Fruit fly (Drosophila melanogaster): ENCODE measurements around the gene Ir62a.

Gene Ir62a

DNA sequence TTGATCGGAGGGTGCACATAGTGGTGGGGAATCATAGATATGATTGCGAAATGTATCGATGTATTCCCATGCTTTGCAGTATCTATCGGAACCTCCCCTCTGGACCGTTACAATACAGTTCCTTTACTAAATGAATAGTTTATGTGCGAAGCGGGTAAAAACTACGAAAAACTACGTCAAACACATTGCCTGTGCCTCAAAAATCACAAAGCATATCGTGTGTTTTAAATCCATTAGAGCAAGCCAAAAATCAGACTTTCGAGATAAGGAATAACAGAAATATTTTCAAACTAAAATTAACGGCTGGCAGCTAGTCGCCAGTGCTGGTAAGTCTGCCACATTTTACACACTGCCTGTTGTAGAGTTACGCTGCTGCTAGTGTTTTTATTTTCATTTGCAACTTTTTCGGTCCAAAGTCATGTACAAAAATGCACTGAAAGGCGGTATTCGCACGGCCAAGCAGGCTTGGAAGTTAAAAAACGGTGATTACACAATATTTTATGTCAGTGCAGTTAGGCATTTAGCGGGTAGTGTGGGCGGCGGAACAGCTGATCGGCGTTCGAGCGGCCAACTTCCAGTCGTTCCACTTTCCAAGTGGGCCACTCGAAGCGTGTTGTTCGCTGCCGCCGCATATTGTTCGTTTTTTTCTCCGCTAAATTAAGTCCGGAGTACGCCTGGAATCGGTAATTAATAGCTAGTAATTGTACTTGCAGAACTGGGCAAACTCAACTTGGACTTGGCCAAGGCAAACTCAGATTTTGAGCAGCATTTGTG is 13.6 kb downstream of the Ir62a start (continued):
- TF ChIP-seq unpg (GFP tag; optimal IDR thresholded peaks at IDR 0.05) (no peak), tap (tag; optimal IDR thresholded peaks at IDR 0.05) (no peak), chif (GFP tag; optimal IDR thresholded peaks at IDR 0.05) (peak; percentile 50 to 70), Sin3A (optimal IDR thresholded peaks at IDR 0.05) (peak; percentile 96), CG16779 (GFP tag; IDR thresholded peaks at IDR 0.05) (no peak), CG4404 (GFP tag; IDR thresholded peaks at IDR 0.05) (no peak), CG12155 (GFP tag; optimal IDR thresholded peaks at IDR 0.05) (peak; percentile 73), D19B (GFP tag; optimal IDR thresholded peaks at IDR 0.05) (peak; percentile 0), CG18619 (GFP tag; optimal IDR thresholded peaks at IDR 0.05) (peak; percentile 40), Oli (tag; optimal IDR thresholded peaks at IDR 0.05) (no peak), fd3F (GFP tag; optimal IDR thresholded peaks at IDR 0.05) (no peak), trh (GFP tag; optimal IDR thresholded peaks at IDR 0.05) (no peak), CG9215 (GFP tag; IDR thresholded peaks at IDR 0.05) (peak; percentile 25; the same call in 1 of the 2 replicates), Atf6 (GFP tag; IDR thresholded peaks at IDR 0.05) (peak; percentile 35; the same call in 1 of the 2 replicates), CG7786 (GFP tag; optimal IDR thresholded peaks at IDR 0.05) (peak; percentile 87), ems (GFP tag; optimal IDR thresholded peaks at IDR 0.05) (peak; percentile 15), CG4854 (GFP tag; optimal IDR thresholded peaks at IDR 0.05) (no peak), Max (GFP tag; optimal IDR thresholded peaks at IDR 0.05) (peak; percentile 67), E2f2 (GFP tag; IDR thresholded peaks at IDR 0.05) (peak; percentile 59), CG13624 (GFP tag; optimal IDR thresholded peaks at IDR 0.05) (peak; percentile 69), Sox102F (GFP tag; optimal IDR thresholded peaks at IDR 0.05) (peak; percentile 43), cwo (GFP tag; optimal IDR thresholded peaks at IDR 0.05) (peak; percentile 6), dpn (GFP tag; optimal IDR thresholded peaks at IDR 0.05) (peak; percentile 76 to 85), bcd (GFP tag; optimal IDR thresholded peaks at IDR 0.05) (peak; percentile 40), btn (GFP tag; optimal IDR thresholded peaks at IDR 0.05) (peak; percentile 72), onecut (GFP tag; IDR thresholded peaks at IDR 0.05) (no peak), YL-1 (GFP tag; optimal IDR thresholded peaks at IDR 0.05) (peak; percentile 43), grau (tag; optimal IDR thresholded peaks at IDR 0.05) (no peak), otp (GFP tag; IDR thresholded peaks at IDR 0.05) (0 out of 3 replicates have a peak, but pooled peaks have one; percentile 51), zf30C (GFP tag; optimal IDR thresholded peaks at IDR 0.05) (no peak), CG5180 (GFP tag; optimal IDR thresholded peaks at IDR 0.05) (no peak), Taf1 (GFP tag; IDR thresholded peaks at IDR 0.05) (peak; percentile 44; the same call in 1 of the 2 replicates), gcm (GFP tag; optimal IDR thresholded peaks at IDR 0.05) (no peak), Oaz (GFP tag; IDR thresholded peaks at IDR 0.05) (no peak), CG18764 (GFP tag; optimal IDR thresholded peaks at IDR 0.05) (no peak), CG15696 (tag; optimal IDR thresholded peaks at IDR 0.05) (no peak), CG17361 (GFP tag; IDR thresholded peaks at IDR 0.05) (no peak; the same call in 2 of the 3 replicates), Scr (GFP tag; IDR thresholded peaks at IDR 0.05; ENCODE audit: partially characterized antibody) (peak; percentile 84), Neu2 (GFP tag; optimal IDR thresholded peaks at IDR 0.05; ENCODE audit: borderline replicate concordance) (no peak), CG14667 (GFP tag; IDR thresholded peaks at IDR 0.05) (0 out of 2 replicates have a peak, but pooled peaks have one; percentile 27), Ada2b (GFP tag; IDR thresholded peaks at IDR 0.05) (peak; percentile 55), CG13894 (tag; optimal IDR thresholded peaks at IDR 0.05) (no peak), HLHmδ (GFP tag; optimal IDR thresholded peaks at IDR 0.05) (no peak), phol (tag; optimal IDR thresholded peaks at IDR 0.05) (peak; percentile 66), da (GFP tag; optimal IDR thresholded peaks at IDR 0.05) (no peak), gcm2 (GFP tag; optimal IDR thresholded peaks at IDR 0.05) (no peak), pfk (GFP tag; optimal IDR thresholded peaks at IDR 0.05) (peak; percentile 98), yki (optimal IDR thresholded peaks at IDR 0.05) (no peak), CG9727 (GFP tag; optimal IDR thresholded peaks at IDR 0.05) (peak; percentile 41), CG15011 (GFP tag; optimal IDR thresholded peaks at IDR 0.05) (no peak)
